Worm (Caenorhabditis elegans): ENCODE results near the gene prdx-3.

Gene prdx-3

DNA sequence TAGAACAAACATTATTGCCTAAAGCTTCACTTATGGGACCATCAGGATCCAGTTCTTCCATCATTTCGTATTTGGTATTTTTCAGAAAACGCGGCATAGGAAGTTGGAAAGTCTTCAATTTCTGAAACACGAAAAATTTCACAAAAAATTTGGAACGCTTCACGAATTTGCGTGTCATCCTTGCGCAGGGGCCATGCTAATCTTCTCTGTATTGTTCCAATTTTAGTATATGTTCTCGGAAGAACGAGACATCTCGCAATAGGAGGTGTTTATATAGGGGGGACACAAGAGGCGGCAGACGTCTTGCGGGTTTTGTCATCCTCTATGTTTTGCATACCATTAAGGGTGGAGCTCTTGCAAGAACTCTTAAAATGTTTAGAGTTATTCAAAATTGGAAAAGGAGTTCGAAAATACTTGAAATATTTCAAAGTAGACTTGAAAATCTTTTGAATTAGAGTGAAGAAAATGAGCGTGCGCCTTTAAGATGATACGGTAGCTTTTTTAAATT, 19.5 kb downstream of the prdx-3 start (continued):
- TF ChIP-seq saeg-2 (GFP tag; IDR thresholded peaks at IDR 0.05) (peak; percentile 69; the same call in 1 of the 2 replicates), F44E2.7 (GFP tag; IDR thresholded peaks at IDR 0.05) (0 out of 2 replicates have a peak, but pooled peaks have one; percentile 83)

ce11 chrIII:4428797-4429196, 21.6 kb downstream of the prdx-3 start:
- no peak for TF ChIP-seq ztf-11 (tag; optimal IDR thresholded peaks at IDR 0.05)
- TF ChIP-seq lin-38 (GFP tag; IDR thresholded peaks at IDR 0.05): peak; percentile 64
- no peak for TF ChIP-seq Y48G9A.11 (GFP tag; IDR thresholded peaks at IDR 0.05)
- TF ChIP-seq aha-1 (tag): peak; percentile 63
- no peak for TF ChIP-seq daf-12 (tag; optimal IDR thresholded peaks at IDR 0.05)
- TF ChIP-seq arid-1 (GFP tag; conservative IDR thresholded peaks at IDR 0.05): peak; percentile 80
- TF ChIP-seq snpc-4 (tag; optimal IDR thresholded peaks at IDR 0.05): peak; percentile 21
- TF ChIP-seq lin-1 (GFP tag; IDR thresholded peaks at IDR 0.05): peak; percentile 78; the same call in 1 of the 2 replicates
- peak; percentile 9 for TF ChIP-seq spr-1 (tag; optimal IDR thresholded peaks at IDR 0.05)
- TF ChIP-seq nhr-48 (tag; optimal IDR thresholded peaks at IDR 0.05): peak; percentile 1
- TF ChIP-seq mdl-1 (tag; optimal IDR thresholded peaks at IDR 0.05): no peak
- TF ChIP-seq mes-2 (tag; optimal IDR thresholded peaks at IDR 0.05; ENCODE audit: poor library complexity, severe bottlenecking): peak; percentile 52
- peak; percentile 60; the same call in 1 of the 2 replicates for TF ChIP-seq F26F4.8 (GFP tag; conservative IDR thresholded peaks at IDR 0.05)
- no peak for TF ChIP-seq unc-39 (tag; optimal IDR thresholded peaks at IDR 0.05)
- no peak for TF ChIP-seq attf-4 (tag; optimal IDR thresholded peaks at IDR 0.05)
- peak; percentile 34 for TF ChIP-seq unc-130 (GFP tag; optimal IDR thresholded peaks at IDR 0.05)
- TF ChIP-seq ceh-32 (tag; optimal IDR thresholded peaks at IDR 0.05; ENCODE audit: poor library complexity): no peak
- TF ChIP-seq F49E8.2 (tag; optimal IDR thresholded peaks at IDR 0.05; ENCODE audit: borderline replicate concordance): no peak
- peak; percentile 47 for TF ChIP-seq dmd-6 (GFP tag; IDR thresholded peaks at IDR 0.05)
- TF ChIP-seq D1046.2 (GFP tag; IDR thresholded peaks at IDR 0.05): 0 out of 2 replicates have a peak, but pooled peaks have one; percentile 58
- TF ChIP-seq ceh-62 (tag; optimal IDR thresholded peaks at IDR 0.05): no peak
- peak in 1 of 2 experiments; percentile 43 for TF ChIP-seq unc-62 (GFP tag; optimal IDR thresholded peaks at IDR 0.05 in 1 of 2)
- no peak for TF ChIP-seq unc-62 (tag; optimal IDR thresholded peaks at IDR 0.05)
- TF ChIP-seq duxl-1 (tag; optimal IDR thresholded peaks at IDR 0.05; ENCODE audit: poor library complexity): no peak
- TF ChIP-seq lsy-2 (tag; optimal IDR thresholded peaks at IDR 0.05): no peak
- peak; percentile 59 for TF ChIP-seq T26A8.4 (GFP tag; IDR thresholded peaks at IDR 0.05)
- peak; percentile 70; the same call in 1 of the 2 replicates for TF ChIP-seq ctbp-1 (GFP tag; IDR thresholded peaks at IDR 0.05)
- 0 out of 4 replicates have a peak, but pooled peaks of 1 of the 2 experiments have one; percentile 51 for TF ChIP-seq madf-5 (GFP tag; IDR thresholded peaks at IDR 0.05)
- TF ChIP-seq dmd-8 (GFP tag; IDR thresholded peaks at IDR 0.05): peak; percentile 74; the same call in 1 of the 2 replicates
- TF ChIP-seq Y75B8A.6 (GFP tag; IDR thresholded peaks at IDR 0.05): no peak
- peak in 1 of 2 experiments; percentile 5 for TF ChIP-seq daf-16 (GFP tag; optimal IDR thresholded peaks at IDR 0.05)
- TF ChIP-seq daf-16 (tag; optimal IDR thresholded peaks at IDR 0.05): peak; percentile 56
- 0 out of 2 replicates have a peak, but pooled peaks have one; percentile 27 for TF ChIP-seq zfp-3 (GFP tag; conservative IDR thresholded peaks at IDR 0.05)
- peak; percentile 79 for TF ChIP-seq lim-7 (GFP tag; IDR thresholded peaks at IDR 0.05)
- 0 out of 2 replicates have a peak, but pooled peaks have one; percentile 13 for TF ChIP-seq Y105C5A.15 (GFP tag; IDR thresholded peaks at IDR 0.05)
- TF ChIP-seq ztf-7 (tag; optimal IDR thresholded peaks at IDR 0.05): no peak
- no peak for TF ChIP-seq nhr-10 (tag; optimal IDR thresholded peaks at IDR 0.05)
- TF ChIP-seq daf-19 (GFP tag; conservative IDR thresholded peaks at IDR 0.05): peak; percentile 86
- peak; percentile 78; the same call in 1 of the 2 replicates for TF ChIP-seq pha-4 (GFP tag; IDR thresholded peaks at IDR 0.05)
- TF ChIP-seq pha-4 (tag; optimal IDR thresholded peaks at IDR 0.05): no peak
- TF ChIP-seq egl-43 (GFP tag; IDR thresholded peaks at IDR 0.05): peak; percentile 85
- TF ChIP-seq F44E2.7 (GFP tag; IDR thresholded peaks at IDR 0.05): peak; percentile 81; the same call in 1 of the 2 replicates
- peak; percentile 32; the same call in 1 of the 2 replicates for TF ChIP-seq tra-1 (GFP tag; IDR thresholded peaks at IDR 0.05)
- peak; percentile 16 for TF ChIP-seq lin-13 (GFP tag; optimal IDR thresholded peaks at IDR 0.05)
- peak; percentile 10 for TF ChIP-seq hlh-11 (tag; optimal IDR thresholded peaks at IDR 0.05)
- 0 out of 2 replicates have a peak, but pooled peaks have one; percentile 25 for TF ChIP-seq madf-9 (GFP tag; conservative IDR thresholded peaks at IDR 0.05)
- peak; percentile 7 for TF ChIP-seq sdz-12 (GFP tag; optimal IDR thresholded peaks at IDR 0.05)

Data from whole organism, L4 larva.